Worm (Caenorhabditis elegans) whole organism, late embryonic: ENCODE data around the gene mel-32.

Experiments used
- C08G9.2 ChIP-seq: sonication (generic microtip); optimal IDR thresholded peaks from 2 replicates; lab custom pipeline; 2016; ENCODE audit warnings: mild to moderate bottlenecking, missing genetic modification characterization, moderate library complexity, missing compliant biosample characterization
- F13H6.1 ChIP-seq: sonication (generic microtip); optimal IDR thresholded peaks from 2 replicates; lab custom pipeline; 2016; ENCODE audit warnings: missing genetic modification characterization, missing compliant biosample characterization
- K09A11.1 ChIP-seq: sonication (generic microtip); optimal IDR thresholded peaks from 2 replicates; lab custom pipeline; 2017; ENCODE audit warnings: antibody characterized with exemption, mild to moderate bottlenecking, missing genetic modification characterization, missing compliant biosample characterization; ENCODE audit not compliant: insufficient read depth
- T23F11.4 ChIP-seq: fragments of 200-800 bp; sonication (Bioruptor generic); optimal IDR thresholded peaks from 2 replicates; lab custom pipeline; 2018; ENCODE audit warnings: mild to moderate bottlenecking, missing genetic modification characterization, missing compliant biosample characterization
- Y22D7AL.16 ChIP-seq: sonication (generic microtip); optimal IDR thresholded peaks from 2 replicates; lab custom pipeline; 2016; ENCODE audit warnings: missing genetic modification characterization, missing compliant biosample characterization
- ama-1 ChIP-seq: fragments of 150-350 bp; optimal IDR thresholded peaks from 2 replicates; lab custom pipeline; 2014
- ceh-14 ChIP-seq: sonication (generic microtip); optimal IDR thresholded peaks from 2 replicates; lab custom pipeline; 2016; ENCODE audit warnings: missing genotype, missing genetic modification characterization, missing compliant biosample characterization
- ceh-18 ChIP-seq: sonication (generic microtip); optimal IDR thresholded peaks from 2 replicates; lab custom pipeline; 2016; ENCODE audit warnings: missing genetic modification characterization, missing compliant biosample characterization
- ceh-19 ChIP-seq: fragments of 200-800 bp; sonication (Bioruptor generic); optimal IDR thresholded peaks from 2 replicates; lab custom pipeline; 2018; ENCODE audit warnings: mild to moderate bottlenecking, missing genetic modification characterization, missing compliant biosample characterization
- ceh-22 ChIP-seq: sonication (generic microtip); optimal IDR thresholded peaks from 2 replicates; lab custom pipeline; 2017; ENCODE audit warnings: missing biosample characterization, missing genetic modification characterization
- ceh-24 ChIP-seq: sonication (generic microtip); optimal IDR thresholded peaks from 2 replicates; lab custom pipeline; 2016; ENCODE audit warnings: mild to moderate bottlenecking, missing genetic modification characterization, missing compliant biosample characterization
- ceh-30 ChIP-seq: fragments of 150-350 bp; optimal IDR thresholded peaks from 2 replicates; lab custom pipeline; 2014; ENCODE audit warnings: missing biosample characterization, missing genetic modification characterization
- ceh-34 ChIP-seq: sonication (generic microtip); optimal IDR thresholded peaks from 2 replicates; lab custom pipeline; 2016; ENCODE audit warnings: mild to moderate bottlenecking, missing genetic modification characterization, missing compliant biosample characterization
- ceh-48 ChIP-seq: sonication (generic microtip); optimal IDR thresholded peaks from 2 replicates; lab custom pipeline; 2016; ENCODE audit warnings: missing genetic modification characterization, inconsistent platforms, missing compliant biosample characterization
- dmd-4 ChIP-seq: sonication (generic microtip); optimal IDR thresholded peaks from 2 replicates; lab custom pipeline; 2016; ENCODE audit warnings: borderline replicate concordance, missing genetic modification characterization, missing compliant biosample characterization
- ets-4 ChIP-seq: sonication (generic microtip); optimal IDR thresholded peaks from 2 replicates; lab custom pipeline; 2016; ENCODE audit warnings: missing genetic modification characterization, missing compliant biosample characterization
- fkh-10 ChIP-seq: fragments of 150-350 bp; optimal IDR thresholded peaks from 2 replicates; lab custom pipeline; 2014; ENCODE audit warnings: missing biosample characterization, missing genetic modification reagents, missing genetic modification characterization
- hlh-15 ChIP-seq: sonication (generic microtip); optimal IDR thresholded peaks from 2 replicates; lab custom pipeline; 2016; ENCODE audit warnings: missing genetic modification characterization, missing compliant biosample characterization
- hlh-6 ChIP-seq: sonication (generic microtip); optimal IDR thresholded peaks from 2 replicates; lab custom pipeline; 2016; ENCODE audit warnings: missing genotype, missing genetic modification characterization, missing compliant biosample characterization
- lin-11 ChIP-seq: fragments of 200-800 bp; sonication (Bioruptor generic); optimal IDR thresholded peaks from 2 replicates; lab custom pipeline; 2018; ENCODE audit warnings: mild to moderate bottlenecking, missing genetic modification characterization, missing compliant biosample characterization
- madf-2 ChIP-seq: sonication (generic microtip); optimal IDR thresholded peaks from 2 replicates; lab custom pipeline; 2017; ENCODE audit warnings: missing genetic modification characterization, missing compliant biosample characterization
- mec-3 ChIP-seq: sonication (generic microtip); optimal IDR thresholded peaks from 2 replicates; lab custom pipeline; 2016; ENCODE audit warnings: borderline replicate concordance, missing genetic modification characterization, missing compliant biosample characterization
- nfya-1 ChIP-seq: sonication (generic microtip); optimal IDR thresholded peaks from 2 replicates; lab custom pipeline; 2017; ENCODE audit warnings: missing genetic modification characterization, mild to moderate bottlenecking, missing compliant biosample characterization, antibody characterized with exemption, moderate library complexity
- nhr-232 ChIP-seq: sonication (generic microtip); optimal IDR thresholded peaks from 2 replicates; lab custom pipeline; 2016; ENCODE audit warnings: missing genetic modification characterization, missing compliant biosample characterization
- npax-4 ChIP-seq: sonication (generic microtip); optimal IDR thresholded peaks from 2 replicates; lab custom pipeline; 2016; ENCODE audit warnings: missing genetic modification characterization, missing compliant biosample characterization
- pag-3 ChIP-seq: sonication (generic microtip); optimal IDR thresholded peaks from 2 replicates; lab custom pipeline; 2016; ENCODE audit warnings: missing compliant biosample characterization, missing genetic modification characterization, borderline replicate concordance
- ref-2 ChIP-seq: sonication (generic microtip); optimal IDR thresholded peaks from 2 replicates; lab custom pipeline; 2016; ENCODE audit warnings: missing genetic modification characterization, missing compliant biosample characterization
- rnt-1 ChIP-seq: sonication (generic microtip); optimal IDR thresholded peaks from 2 replicates; lab custom pipeline; 2016; ENCODE audit warnings: missing genetic modification characterization, missing compliant biosample characterization
- sox-4 ChIP-seq: sonication (generic microtip); optimal IDR thresholded peaks from 2 replicates; lab custom pipeline; 2017; ENCODE audit warnings: mild to moderate bottlenecking, missing genetic modification characterization, inconsistent platforms, missing compliant biosample characterization
- syd-9 ChIP-seq: sonication (generic microtip); optimal IDR thresholded peaks from 2 replicates; lab custom pipeline; 2016; ENCODE audit warnings: mild to moderate bottlenecking, missing genetic modification characterization, moderate library complexity, missing compliant biosample characterization
- tbx-2 ChIP-seq: sonication (generic microtip); optimal IDR thresholded peaks from 2 replicates; lab custom pipeline; 2016; ENCODE audit warnings: missing genetic modification characterization, missing compliant biosample characterization
- unc-42 ChIP-seq: sonication (generic microtip); optimal IDR thresholded peaks from 2 replicates; lab custom pipeline; 2016; ENCODE audit warnings: missing genotype, missing genetic modification characterization, missing compliant biosample characterization
- unc-55 ChIP-seq: sonication (generic microtip); optimal IDR thresholded peaks from 2 replicates; lab custom pipeline; 2017; ENCODE audit warnings: missing biosample characterization, missing genetic modification reagents, missing genetic modification characterization
- zip-5 ChIP-seq: sonication (generic microtip); optimal IDR thresholded peaks from 2 replicates; lab custom pipeline; 2016; ENCODE audit warnings: missing genetic modification characterization, missing compliant biosample characterization

The mel-32 gene

ce11 chrIII:6411430-6411829 is 31.4 kb downstream of the mel-32 start:
- TF ChIP-seq mec-3 (no peak), sox-4 (no peak), K09A11.1 (tag; lab: Kevin White, UChicago) (no peak), pag-3 (tag; lab: Kevin White, UChicago) (no peak), F13H6.1 (no peak), ceh-14 (tag; lab: Kevin White, UChicago) (no peak), nhr-232 (tag; lab: Kevin White, UChicago) (no peak), ceh-30 (no peak), syd-9 (no peak), Y22D7AL.16 (tag; lab: Kevin White, UChicago) (no peak), npax-4 (no peak), ceh-34 (tag; lab: Kevin White, UChicago) (no peak), C08G9.2 (no peak), ets-4 (tag; lab: Kevin White, UChicago) (no peak)

- TF ChIP-seq zip-5 (tag; lab: Kevin White, UChicago) (no peak), ref-2 (tag; lab: Kevin White, UChicago) (no peak), F13H6.1 (no peak), ceh-19 (GFP tag; lab: Kevin White, UChicago) (no peak), fkh-10 (no peak), hlh-6 (no peak), ceh-22 (no peak), ama-1 (lab: Kevin White, UChicago) (no peak)
Measured at ce11 chrIII:6406829-6407228, 36.0 kb downstream of the mel-32 start, which contains the start of gene let-756. Gene let-756 (plus strand): TSS chrIII:6407129.

DNA sequence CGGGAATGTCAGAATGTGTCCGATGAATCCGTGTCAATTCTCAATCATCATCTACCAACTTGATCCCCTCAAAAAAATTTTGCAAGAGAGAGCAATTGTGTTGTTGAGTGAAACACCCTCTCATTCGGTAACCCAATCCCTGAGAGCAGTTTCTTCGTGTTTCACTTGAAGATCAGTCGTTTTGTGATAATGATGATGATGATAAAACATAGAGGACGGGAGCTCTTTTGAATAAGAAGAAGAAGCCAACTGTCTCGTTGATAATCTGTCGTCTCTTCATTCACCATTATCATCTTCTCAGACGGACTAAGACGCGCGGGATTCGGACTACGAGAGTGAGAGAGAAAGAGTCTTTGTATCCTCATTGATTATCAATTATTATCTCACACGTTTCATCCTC is 37.7 kb downstream of the mel-32 start:
- TF ChIP-seq ceh-34 (tag; lab: Kevin White, UChicago) (peak; percentile 60), ceh-18 (tag; lab: Kevin White, UChicago) (peak; percentile 73), ama-1 (lab: Kevin White, UChicago) (no peak), T23F11.4 (GFP tag; lab: Kevin White, UChicago) (no peak), nfya-1 (tag; lab: Kevin White, UChicago) (peak; percentile 18), unc-55 (GFP tag; lab: Kevin White, UChicago) (peak; percentile 92)

ce11 chrIII:6402810-6403209 is 40.0 kb downstream of the mel-32 start:
- TF ChIP-seq ceh-18 (tag; lab: Kevin White, UChicago) (no peak), ref-2 (tag; lab: Kevin White, UChicago) (no peak)
- TF ChIP-seq, all 69 proteins: peak for 0

ce11 chrIII:6402346-6402745 is 40.5 kb downstream of the mel-32 start:
- TF ChIP-seq ceh-24 (tag; lab: Kevin White, UChicago): no peak
- peak; percentile 23 for TF ChIP-seq tbx-2 (tag; lab: Kevin White, UChicago)
- TF ChIP-seq ceh-18 (tag; lab: Kevin White, UChicago): peak; percentile 76
- peak; percentile 89 for TF ChIP-seq unc-55 (GFP tag; lab: Kevin White, UChicago)
- peak; percentile 15 for TF ChIP-seq nfya-1 (tag; lab: Kevin White, UChicago)
- TF ChIP-seq ceh-48 (tag; lab: Kevin White, UChicago): no peak
- peak; percentile 57 for TF ChIP-seq rnt-1
- TF ChIP-seq, all 69 proteins: peak for 5

- TF ChIP-seq unc-42 (no peak), hlh-15 (no peak), lin-11 (tag; lab: Kevin White, UChicago) (no peak), madf-2 (tag; lab: Kevin White, UChicago) (no peak), dmd-4 (tag; lab: Kevin White, UChicago) (no peak)
- TF ChIP-seq, all 69 proteins: peak for 0
Measured at ce11 chrIII:6399424-6399823, 43.4 kb downstream of the mel-32 start.
